Worm (Caenorhabditis elegans): ENCODE data around the gene bcc-1.
A peak's percentile ranks its signal among the peaks of the same experiment; 100 is the strongest.

The bcc-1 gene

ce11 chrIV:11118837-11119491, 26.6 kb upstream of the bcc-1 start, which contains the start of the genes imp-2 and enpl-1 (continued):
- TF ChIP-seq arid-1 (GFP tag; conservative IDR thresholded peaks at IDR 0.05) (peak; percentile 71), dmd-6 (GFP tag; IDR thresholded peaks at IDR 0.05) (peak; percentile 88), nhr-111 (GFP tag; optimal IDR thresholded peaks at IDR 0.05) (no peak), unc-62 (GFP tag; optimal IDR thresholded peaks at IDR 0.05 in 1 of 2) (peak in 1 of 2 experiments; percentile 96), unc-62 (tag; optimal IDR thresholded peaks at IDR 0.05) (no peak), ceh-20 (GFP tag; IDR thresholded peaks at IDR 0.05) (peak; percentile 68; the same call in 1 of the 2 replicates), egl-27 (tag; optimal IDR thresholded peaks at IDR 0.05) (no peak), ceh-28 (tag; optimal IDR thresholded peaks at IDR 0.05) (no peak), cey-2 (tag; optimal IDR thresholded peaks at IDR 0.05; ENCODE audit: borderline replicate concordance, insufficient read depth) (no peak)

- TF ChIP-seq zag-1 (tag; optimal IDR thresholded peaks at IDR 0.05) (no peak), hlh-11 (tag; optimal IDR thresholded peaks at IDR 0.05) (no peak), nhr-6 (tag; optimal IDR thresholded peaks at IDR 0.05) (no peak), ceh-62 (tag; optimal IDR thresholded peaks at IDR 0.05) (no peak), F26F4.8 (GFP tag; conservative IDR thresholded peaks at IDR 0.05) (no peak), zfp-2 (tag; optimal IDR thresholded peaks at IDR 0.05) (no peak), pha-4 (GFP tag; IDR thresholded peaks at IDR 0.05) (no peak), pha-4 (tag; optimal IDR thresholded peaks at IDR 0.05) (no peak), T26A8.4 (GFP tag; IDR thresholded peaks at IDR 0.05) (no peak), daf-8 (GFP tag; IDR thresholded peaks at IDR 0.05) (no peak), zip-11 (GFP tag; IDR thresholded peaks at IDR 0.05) (no peak), nhr-41 (GFP tag; IDR thresholded peaks at IDR 0.05) (no peak)
Measured at ce11 chrIV:11112641-11113040, 20.3 kb upstream of the bcc-1 start, which contains the start of gene clc-9. clc-9 (plus strand) TSS chrIV:11112941.

- TF ChIP-seq ztf-7 (tag; optimal IDR thresholded peaks at IDR 0.05), result no peak
- no peak for TF ChIP-seq skn-1 (tag; optimal IDR thresholded peaks at IDR 0.05)
- no peak for TF ChIP-seq zip-11 (GFP tag; IDR thresholded peaks at IDR 0.05)
- TF ChIP-seq hlh-30 (tag; optimal IDR thresholded peaks at IDR 0.05; ENCODE audit: insufficient read depth), result peak; percentile 36
Measured at ce11 chrIV:11111898-11112297, 19.5 kb upstream of the bcc-1 start.

ce11 chrIV:11110995-11111619, 18.8 kb upstream of the bcc-1 start, which contains the start of gene rps-5:
rps-5 (minus strand) TSS chrIV:11111045.
- TF ChIP-seq ceh-62 (tag; optimal IDR thresholded peaks at IDR 0.05) (no peak), nhr-25 (tag; optimal IDR thresholded peaks at IDR 0.05; ENCODE audit: borderline replicate concordance, insufficient read depth) (no peak), daf-8 (GFP tag; IDR thresholded peaks at IDR 0.05) (no peak), ztf-11 (tag; optimal IDR thresholded peaks at IDR 0.05) (no peak), daf-19 (GFP tag; conservative IDR thresholded peaks at IDR 0.05) (no peak), lsy-2 (tag; optimal IDR thresholded peaks at IDR 0.05) (peak in 1 of 2 experiments; percentile 85), hmg-1.1 (GFP tag; IDR thresholded peaks at IDR 0.05) (0 out of 2 replicates have a peak, but pooled peaks have one; percentile 55), nhr-11 (tag; optimal IDR thresholded peaks at IDR 0.05) (peak; percentile 22), arid-1 (GFP tag; conservative IDR thresholded peaks at IDR 0.05) (no peak), unc-62 (GFP tag; optimal IDR thresholded peaks at IDR 0.05 in 1 of 2) (peak in 1 of 2 experiments; percentile 87), unc-62 (tag; optimal IDR thresholded peaks at IDR 0.05) (no peak), snpc-1.2 (GFP tag; IDR thresholded peaks at IDR 0.05) (peak; percentile 50; the same call in 1 of the 2 replicates), Y5F2A.4 (GFP tag; optimal IDR thresholded peaks at IDR 0.05) (no peak), dve-1 (tag; optimal IDR thresholded peaks at IDR 0.05; ENCODE audit: insufficient read depth) (peak; percentile 46), F44E2.7 (GFP tag; IDR thresholded peaks at IDR 0.05) (no peak), ctbp-1 (GFP tag; IDR thresholded peaks at IDR 0.05) (no peak), nhr-28 (tag; optimal IDR thresholded peaks at IDR 0.05) (peak; percentile 17), hif-1 (tag; optimal IDR thresholded peaks at IDR 0.05) (peak in 1 of 2 experiments; percentile 25), madf-9 (GFP tag; conservative IDR thresholded peaks at IDR 0.05) (no peak), mdt-29 (GFP tag; IDR thresholded peaks at IDR 0.05) (no peak), nhr-6 (tag; optimal IDR thresholded peaks at IDR 0.05) (peak; percentile 58), nhr-77 (tag; optimal IDR thresholded peaks at IDR 0.05) (no peak), vab-7 (GFP tag; IDR thresholded peaks at IDR 0.05) (no peak), daf-16 (GFP tag; optimal IDR thresholded peaks at IDR 0.05) (no peak), daf-16 (tag; optimal IDR thresholded peaks at IDR 0.05) (no peak), hlh-30 (tag; optimal IDR thresholded peaks at IDR 0.05; ENCODE audit: insufficient read depth) (peak; percentile 43)
